Worm (Caenorhabditis elegans): Measurements from ENCODE around the gene Y57G11B.2.
"Not testable (repeated sequence)": the region's sequence is repeated elsewhere in the genome, so short reads cannot be mapped to it uniquely, and the experiment has no call there.

Y57G11B.2 gene

DNA sequence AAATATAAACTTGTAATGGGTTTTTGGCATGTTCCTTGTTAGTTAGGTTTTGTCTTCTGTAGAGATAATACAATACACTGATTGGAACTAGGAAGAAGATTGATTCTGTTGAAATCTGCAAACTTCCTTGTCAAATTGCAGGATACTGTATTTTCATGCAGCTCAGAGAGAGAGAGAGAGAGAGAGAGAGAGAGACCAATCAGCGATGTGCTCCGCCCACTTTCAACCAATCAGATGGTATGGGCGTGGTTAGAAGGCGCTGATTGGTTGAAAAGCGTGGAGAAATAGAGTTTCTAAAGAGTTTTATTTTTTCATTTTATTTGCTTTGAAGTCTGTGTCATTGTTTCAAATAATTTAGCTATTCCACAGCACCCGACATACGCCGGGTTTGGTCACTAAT lies 17.9 kb upstream of the Y57G11B.2 start (continued):
- TF ChIP-seq D2030.7 (GFP tag; IDR thresholded peaks at IDR 0.05) (no peak), tbp1 (GFP tag; optimal IDR thresholded peaks at IDR 0.05) (no peak), tlf-1 (GFP tag; optimal IDR thresholded peaks at IDR 0.05) (no peak), ceh-100 (GFP tag; IDR thresholded peaks at IDR 0.05) (no peak), madf-6 (GFP tag; IDR thresholded peaks at IDR 0.05) (no peak), ztf-26 (tag; optimal IDR thresholded peaks at IDR 0.05) (no peak), Y67H2A.10 (GFP tag; conservative IDR thresholded peaks at IDR 0.05) (no peak), cebp-2 (GFP tag; IDR thresholded peaks at IDR 0.05) (no peak)

DNA sequence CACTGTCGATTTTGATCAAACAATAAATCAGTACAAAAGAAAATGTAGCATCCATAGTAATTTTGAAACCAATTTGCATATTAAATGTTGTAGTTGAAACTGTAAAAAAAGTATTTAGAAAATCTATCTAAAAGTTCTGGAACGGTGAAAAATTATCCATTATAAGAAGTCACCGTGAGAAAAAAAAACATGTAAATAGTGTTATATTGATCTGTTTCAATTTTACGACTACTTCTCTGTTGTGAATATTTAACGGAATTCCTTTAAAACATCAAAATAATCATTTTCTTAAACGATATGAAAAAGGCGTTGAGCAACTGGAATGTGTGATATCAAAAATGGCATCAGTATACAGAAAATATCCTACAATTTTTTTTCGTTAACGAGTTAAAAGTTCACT lies 15.9 kb upstream of the Y57G11B.2 start, which contains the start of gene T27E7.9:
Gene T27E7.9, minus strand, starts transcription at position 101 of the 400 bp plus-strand sequence.
- TF ChIP-seq F33H1.4 (GFP tag; IDR thresholded peaks at IDR 0.05) (no peak), Y95B8A.8 (GFP tag; IDR thresholded peaks at IDR 0.05) (no peak), F39B2.1 (GFP tag; IDR thresholded peaks at IDR 0.05) (no peak), nhr-90 (tag; optimal IDR thresholded peaks at IDR 0.05) (no peak), ceh-79 (tag; optimal IDR thresholded peaks at IDR 0.05) (no peak), Y53G8AR.9 (GFP tag; conservative IDR thresholded peaks at IDR 0.05) (no peak), zim-3 (tag; optimal IDR thresholded peaks at IDR 0.05) (no peak), F57A8.1 (GFP tag; optimal IDR thresholded peaks at IDR 0.05) (no peak), lir-1 (GFP tag; conservative IDR thresholded peaks at IDR 0.05) (no peak), repo-1 (tag; optimal IDR thresholded peaks at IDR 0.05) (no peak), atf-7 (tag; optimal IDR thresholded peaks at IDR 0.05) (no peak)

DNA sequence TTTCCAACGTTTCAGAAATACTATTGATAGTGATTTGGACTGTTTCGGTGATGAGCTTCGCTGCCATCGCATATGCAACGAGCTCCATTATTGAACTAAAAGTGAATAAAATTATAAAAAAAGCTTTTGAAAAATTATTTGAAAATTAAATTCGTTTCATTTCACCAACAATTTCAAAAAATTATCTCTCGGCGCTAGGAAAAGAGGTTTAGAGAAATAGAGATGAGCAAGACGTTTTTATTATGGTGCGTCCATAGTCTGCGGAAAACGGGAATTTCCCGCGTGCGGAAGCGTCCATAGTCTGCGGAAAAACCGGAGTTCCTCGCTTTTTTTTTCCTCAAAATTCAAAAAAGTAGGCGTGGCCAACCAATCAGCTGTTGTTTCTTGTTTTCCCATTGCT lies 13.3 kb upstream of the Y57G11B.2 start, which contains the start of gene pals-30:
Gene pals-30, minus strand, starts transcription at position 101 of the 400 bp plus-strand sequence.
- not testable (repeated sequence) for TF ChIP-seq akir-1 (GFP tag; optimal IDR thresholded peaks at IDR 0.05); ceh-40 (GFP tag; IDR thresholded peaks at IDR 0.05); lin-40 (tag; optimal IDR thresholded peaks at IDR 0.05)

DNA sequence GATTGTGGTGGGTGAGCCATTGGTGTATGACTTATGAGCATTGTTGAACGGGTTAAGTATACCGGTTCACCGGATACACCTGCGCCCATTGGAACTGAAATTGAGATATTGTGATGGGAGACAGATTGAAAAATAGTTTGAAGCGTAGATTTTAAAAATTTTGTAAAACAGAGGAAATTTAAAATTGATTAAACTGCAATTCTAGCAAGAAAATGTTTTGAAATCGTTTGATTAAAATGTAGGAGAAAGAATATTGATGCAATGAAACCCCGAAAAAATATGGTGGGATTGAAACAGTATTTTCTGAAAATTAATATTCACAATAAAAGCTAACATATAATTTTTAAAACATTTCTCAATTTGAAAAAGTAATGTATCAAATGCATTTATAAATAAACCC lies 10.4 kb upstream of the Y57G11B.2 start, which contains the start of gene Y57G11B.6:
Gene Y57G11B.6, minus strand, starts transcription at position 101 of the 400 bp plus-strand sequence.
- TF ChIP-seq dpff-1 (tag; optimal IDR thresholded peaks at IDR 0.05), result no peak
- TF ChIP-seq tbp1 (GFP tag; optimal IDR thresholded peaks at IDR 0.05), result no peak
- no peak for TF ChIP-seq madf-8 (GFP tag; conservative IDR thresholded peaks at IDR 0.05)
- no peak for TF ChIP-seq athp-1 (tag; optimal IDR thresholded peaks at IDR 0.05)
- no peak for TF ChIP-seq hlh-26 (GFP tag; conservative IDR thresholded peaks at IDR 0.05)
- no peak for TF ChIP-seq tlf-1 (GFP tag; optimal IDR thresholded peaks at IDR 0.05)
- TF ChIP-seq tbx-9 (tag; optimal IDR thresholded peaks at IDR 0.05; ENCODE audit: borderline replicate concordance), result no peak
- no peak for TF ChIP-seq mcd-1 (GFP tag; IDR thresholded peaks at IDR 0.05)
- no peak for TF ChIP-seq zfh-2 (GFP tag; conservative IDR thresholded peaks at IDR 0.05)
- no peak for TF ChIP-seq snpc-3.4 (tag; optimal IDR thresholded peaks at IDR 0.05)
- no peak for TF ChIP-seq Y79H2A.3 (GFP tag; conservative IDR thresholded peaks at IDR 0.05)
- TF ChIP-seq bed-1 (GFP tag; IDR thresholded peaks at IDR 0.05), result no peak
- TF ChIP-seq ceh-100 (GFP tag; IDR thresholded peaks at IDR 0.05), result no peak
- TF ChIP-seq B0019.2 (GFP tag; conservative IDR thresholded peaks at IDR 0.05), result no peak
- TF ChIP-seq B0035.1 (tag; optimal IDR thresholded peaks at IDR 0.05), result no peak
- no peak for TF ChIP-seq hmg-1.2 (GFP tag; IDR thresholded peaks at IDR 0.05)
- no peak for TF ChIP-seq T26A5.8 (tag; optimal IDR thresholded peaks at IDR 0.05)

Measured in whole organism, young adult.